Fruit fly (Drosophila melanogaster) whole organism, wandering third instar larva: ENCODE results near the gene CG7886.

Experiments used
- CG32264 ChIP-seq: fragments of 200-800 bp; sonication (Bioruptor generic); optimal IDR thresholded peaks from 2 replicates; lab custom pipeline; 2016; ENCODE audit warnings: missing biosample characterization, missing genetic modification characterization
- CrebA ChIP-seq: fragments of 200-800 bp; sonication (Bioruptor generic); optimal IDR thresholded peaks from 2 replicates; lab custom pipeline; 2016; ENCODE audit warnings: missing biosample characterization, mild to moderate bottlenecking, missing genetic modification characterization, borderline replicate concordance
- Dif ChIP-seq: fragments of 200-275, 200-300 bp; sonication (Bioruptor generic); optimal IDR thresholded peaks from 2 replicates; lab custom pipeline; 2018; ENCODE audit warnings: missing biosample characterization, missing genetic modification characterization; ENCODE audit not compliant: partially characterized antibody
- Hr78 ChIP-seq: fragments of >200 bp; optimal IDR thresholded peaks from 2 replicates; lab custom pipeline; 2017; ENCODE audit warnings: missing biosample characterization, missing genetic modification characterization
- Jra ChIP-seq: sonication (Bioruptor generic); optimal IDR thresholded peaks from 2 replicates; lab custom pipeline; 2016; ENCODE audit warnings: missing biosample characterization, missing genetic modification characterization
- Myc ChIP-seq: fragments of >200 bp; optimal IDR thresholded peaks from 2 replicates; lab custom pipeline; 2017
- N ChIP-seq: fragments of >200 bp; optimal IDR thresholded peaks from 2 replicates; lab custom pipeline; 2018; ENCODE audit warnings: missing biosample characterization, missing external identifiers, missing genetic modification characterization
- OdsH ChIP-seq: fragments of 200-800 bp; sonication (Bioruptor generic); optimal IDR thresholded peaks from 2 replicates; lab custom pipeline; 2016; ENCODE audit warnings: missing biosample characterization, mild to moderate bottlenecking, missing genetic modification characterization
- br ChIP-seq: fragments of 200-800 bp; sonication (Bioruptor generic); optimal IDR thresholded peaks from 2 replicates; lab custom pipeline; 2016; ENCODE audit warnings: missing biosample characterization, missing genetic modification characterization
- pan ChIP-seq: fragments of >200 bp; optimal IDR thresholded peaks from 2 replicates; lab custom pipeline; 2017
- sv ChIP-seq: fragments of 200-800 bp; sonication (Bioruptor generic); optimal IDR thresholded peaks from 3 replicates; lab custom pipeline; 2016; ENCODE audit warnings: missing biosample characterization, missing genetic modification characterization
- usp ChIP-seq: fragments of >200 bp; optimal IDR thresholded peaks from 2 replicates; lab custom pipeline; 2017; ENCODE audit warnings: missing biosample characterization, missing genetic modification characterization
- woc ChIP-seq: sonication (Bioruptor generic); optimal IDR thresholded peaks from 2 replicates; lab custom pipeline; 2016; ENCODE audit warnings: missing biosample characterization, mild to moderate bottlenecking, missing genetic modification characterization

- TF ChIP-seq OdsH (GFP tag; lab: Kevin White, UChicago) (no peak), Myc (lab: Kevin White, UChicago) (no peak), pan (lab: Kevin White, UChicago) (no peak), N (GFP tag; lab: Kevin White, UChicago) (no peak), CG32264 (no peak), Jra (no peak), usp (GFP tag; lab: Kevin White, UChicago) (no peak), Dif (GFP tag; lab: Kevin White, UChicago) (no peak), Hr78 (GFP tag; lab: Kevin White, UChicago) (no peak), CrebA (GFP tag; lab: Kevin White, UChicago) (no peak), woc (GFP tag; lab: Kevin White, UChicago) (no peak), br (GFP tag; lab: Kevin White, UChicago) (no peak), sv (no peak)
Observed at dm6 chr3R:14691019-14691777, 48.8 kb upstream of the CG7886 start.
